Worm (Caenorhabditis elegans) whole organism, L4 larva: Measurements from ENCODE around the gene dars-2.
A peak's percentile ranks its signal among the peaks of the same experiment; 100 is the strongest.

ENCODE experiments used
- D1046.2 ChIP-seq: fragments of 200-800 bp; sonication (Bioruptor generic); IDR thresholded peaks from 2 replicates; pipeline ENCODE4 v1.3.6; 2022; ENCODE audit warnings: missing genetic modification characterization, missing compliant biosample characterization
- F26F4.8 ChIP-seq: fragments of 200-800 bp; sonication (Bioruptor generic); conservative IDR thresholded peaks from 2 replicates; pipeline ENCODE4 v1.3.6; 2022; ENCODE audit warnings: missing genetic modification characterization, missing compliant biosample characterization
- F37D6.2 ChIP-seq: sonication (generic microtip); optimal IDR thresholded peaks from 2 replicates; lab custom pipeline; 2016; ENCODE audit warnings: mild to moderate bottlenecking, missing genetic modification characterization, missing compliant biosample characterization
- F44E2.7 ChIP-seq: fragments of 200-800 bp; sonication (Bioruptor generic); IDR thresholded peaks from 2 replicates; pipeline ENCODE4 v2.1.2; 2022; ENCODE audit warnings: missing genetic modification characterization, missing compliant biosample characterization
- R02D3.7 ChIP-seq: fragments of 150-350 bp; sonication (generic microtip); optimal IDR thresholded peaks from 3 replicates; lab custom pipeline; 2014; ENCODE audit warnings: missing biosample characterization, missing genetic modification characterization
- T20F7.1 ChIP-seq: fragments of 200-800 bp; sonication (Bioruptor generic); optimal IDR thresholded peaks from 2 replicates; lab custom pipeline; 2018; ENCODE audit warnings: mild to moderate bottlenecking, missing genetic modification characterization, missing compliant biosample characterization
- T26A8.4 ChIP-seq: fragments of 200-800 bp; sonication (Bioruptor generic); IDR thresholded peaks from 2 replicates; pipeline ENCODE4 v1.3.6; 2022; ENCODE audit warnings: missing genetic modification characterization, missing compliant biosample characterization
- Y105C5A.15 ChIP-seq: fragments of 200-800 bp; sonication (Bioruptor generic); IDR thresholded peaks from 2 replicates; pipeline ENCODE4 v1.3.6; 2022; ENCODE audit warnings: missing genetic modification characterization, missing compliant biosample characterization
- Y75B8A.6 ChIP-seq: fragments of 200-800 bp; sonication (Bioruptor generic); IDR thresholded peaks from 2 replicates; pipeline ENCODE4 v1.3.6; 2022; ENCODE audit warnings: missing genetic modification reagents, missing genetic modification characterization, missing compliant biosample characterization
- ZK546.5 ChIP-seq, 2 experiments: sonication (generic microtip); optimal IDR thresholded peaks; 2 replicates each; lab custom pipeline; 2017; ENCODE audit warnings: missing biosample characterization in 2 of 2, missing genetic modification characterization in 2 of 2
- aha-1 ChIP-seq: fragments of 150-350 bp; peaks from one replicate; lab custom pipeline; 2014; ENCODE audit warnings: missing biosample characterization, missing genetic modification characterization
- attf-4 ChIP-seq: sonication (generic microtip); optimal IDR thresholded peaks from 3 replicates; lab custom pipeline; 2017; ENCODE audit warnings: missing biosample characterization, missing genetic modification characterization
- ceh-32 ChIP-seq: sonication (generic microtip); optimal IDR thresholded peaks from 2 replicates; lab custom pipeline; 2016; ENCODE audit warnings: mild to moderate bottlenecking, missing genetic modification characterization, missing compliant biosample characterization; ENCODE audit not compliant: poor library complexity
- ceh-44 ChIP-seq: fragments of 200-800 bp; sonication (Bioruptor generic); IDR thresholded peaks from 2 replicates; pipeline ENCODE4 v1.3.6; 2022; ENCODE audit warnings: missing genetic modification reagents, missing genetic modification characterization, missing compliant biosample characterization
- ceh-82 ChIP-seq: sonication (generic microtip); optimal IDR thresholded peaks from 2 replicates; lab custom pipeline; 2017; ENCODE audit warnings: missing biosample characterization, missing genetic modification characterization
- ctbp-1 ChIP-seq: fragments of 200-800 bp; sonication (Bioruptor generic); IDR thresholded peaks from 2 replicates; pipeline ENCODE4 v1.3.6; 2022; ENCODE audit warnings: missing genetic modification reagents, missing genetic modification characterization, missing compliant biosample characterization
- daf-12 ChIP-seq: fragments of 150-350 bp; optimal IDR thresholded peaks from 2 replicates; lab custom pipeline; 2014; ENCODE audit warnings: missing biosample characterization, missing genetic modification reagents, missing genetic modification characterization
- daf-19 ChIP-seq: fragments of 200-800 bp; sonication (Bioruptor generic); conservative IDR thresholded peaks from 2 replicates; pipeline ENCODE4 v1.3.6; 2022; ENCODE audit warnings: missing genetic modification characterization, missing compliant biosample characterization
- daf-8 ChIP-seq: fragments of 200-800 bp; sonication (Bioruptor generic); IDR thresholded peaks from 2 replicates; pipeline ENCODE4 v1.3.6; 2022; ENCODE audit warnings: missing genetic modification characterization, missing compliant biosample characterization
- dmd-6 ChIP-seq: fragments of 200-800 bp; sonication (Bioruptor generic); IDR thresholded peaks from 2 replicates; pipeline ENCODE4 v1.3.6; 2022; ENCODE audit warnings: missing genetic modification reagents, missing genetic modification characterization, missing compliant biosample characterization
- dmd-8 ChIP-seq: fragments of 200-800 bp; sonication (Bioruptor generic); IDR thresholded peaks from 2 replicates; pipeline ENCODE4 v1.3.6; 2022; ENCODE audit warnings: missing genetic modification characterization, missing compliant biosample characterization
- dmd-9 ChIP-seq: fragments of 200-800 bp; sonication (Bioruptor generic); IDR thresholded peaks from 2 replicates; pipeline ENCODE4 v1.3.6; 2022; ENCODE audit warnings: missing genetic modification reagents, missing genetic modification characterization, missing compliant biosample characterization
- dve-1 ChIP-seq: sonication (generic microtip); optimal IDR thresholded peaks from 2 replicates; lab custom pipeline; 2017; ENCODE audit warnings: antibody characterized with exemption, mild to moderate bottlenecking, missing genetic modification characterization, missing compliant biosample characterization; ENCODE audit not compliant: insufficient read depth
- fkh-10 ChIP-seq: fragments of 150-350 bp; optimal IDR thresholded peaks from 2 replicates; lab custom pipeline; 2014; ENCODE audit warnings: missing biosample characterization, missing genetic modification reagents, missing genetic modification characterization
- hlh-11 ChIP-seq: fragments of 200-800 bp; sonication (Bioruptor generic); optimal IDR thresholded peaks from 2 replicates; lab custom pipeline; 2018; ENCODE audit warnings: mild to moderate bottlenecking, missing genetic modification characterization, missing compliant biosample characterization
- hlh-30 ChIP-seq: sonication (generic microtip); optimal IDR thresholded peaks from 2 replicates; lab custom pipeline; 2017; ENCODE audit warnings: antibody characterized with exemption, mild to moderate bottlenecking, missing genetic modification characterization, missing compliant biosample characterization; ENCODE audit not compliant: insufficient read depth
- lim-7 ChIP-seq: fragments of 200-800 bp; sonication (Bioruptor generic); IDR thresholded peaks from 2 replicates; pipeline ENCODE4 v1.3.6; 2022; ENCODE audit warnings: missing genetic modification characterization, missing compliant biosample characterization
- lin-15B ChIP-seq: fragments of 150-350 bp; sonication (generic microtip); optimal IDR thresholded peaks from 3 replicates; lab custom pipeline; 2014; ENCODE audit warnings: missing biosample characterization, missing genetic modification characterization
- lin-38 ChIP-seq: fragments of 200-800 bp; sonication (Bioruptor generic); IDR thresholded peaks from 2 replicates; pipeline ENCODE4 v1.3.6; 2022; ENCODE audit warnings: missing genetic modification reagents, missing genetic modification characterization, missing compliant biosample characterization
- lsy-2 ChIP-seq, 2 experiments: fragments of 150-350 bp in 1 of 2; sonication (generic microtip) in 1 of 2; optimal IDR thresholded peaks; 2 replicates each; lab custom pipeline; 2014 to 2017; ENCODE audit warnings: missing biosample characterization in 2 of 2, missing genetic modification characterization in 2 of 2
- mdl-1 ChIP-seq, 2 experiments: fragments of 150-350 bp in 1 of 2; sonication (generic microtip) in 1 of 2; optimal IDR thresholded peaks; 2 replicates each; lab custom pipeline; 2014 to 2017; ENCODE audit warnings: missing biosample characterization in 2 of 2, missing genetic modification characterization in 2 of 2
- mes-2 ChIP-seq: sonication (generic microtip); optimal IDR thresholded peaks from 2 replicates; lab custom pipeline; 2016; ENCODE audit warnings: missing genotype, mild to moderate bottlenecking, missing genetic modification characterization, missing compliant biosample characterization; ENCODE audit not compliant: poor library complexity, severe bottlenecking
- nhr-10 ChIP-seq: fragments of 150-350 bp; optimal IDR thresholded peaks from 2 replicates; lab custom pipeline; 2014; ENCODE audit warnings: missing biosample characterization, missing genetic modification characterization
- nhr-111 ChIP-seq: fragments of 200-800 bp; sonication (Bioruptor generic); optimal IDR thresholded peaks from 2 replicates; lab custom pipeline; 2018; ENCODE audit warnings: mild to moderate bottlenecking, missing genetic modification characterization, missing compliant biosample characterization
- nhr-25 ChIP-seq: sonication (generic microtip); optimal IDR thresholded peaks from 2 replicates; lab custom pipeline; 2017; ENCODE audit warnings: missing genetic modification characterization, mild to moderate bottlenecking, missing compliant biosample characterization, antibody characterized with exemption, moderate library complexity, borderline replicate concordance; ENCODE audit not compliant: insufficient read depth
- nhr-28 ChIP-seq: fragments of 150-350 bp; optimal IDR thresholded peaks from 2 replicates; lab custom pipeline; 2014; ENCODE audit warnings: missing biosample characterization, missing genetic modification characterization
- nhr-42 ChIP-seq: fragments of 200-800 bp; sonication (Bioruptor generic); IDR thresholded peaks from 2 replicates; pipeline ENCODE4 v1.3.6; 2022; ENCODE audit warnings: missing genetic modification characterization, missing compliant biosample characterization
- nhr-77 ChIP-seq: fragments of 150-350 bp; optimal IDR thresholded peaks from 2 replicates; lab custom pipeline; 2014; ENCODE audit warnings: missing biosample characterization, missing genetic modification characterization
- php-3 ChIP-seq: fragments of 200-800 bp; sonication (Bioruptor generic); IDR thresholded peaks from 2 replicates; pipeline ENCODE4 v1.3.6; 2022; ENCODE audit warnings: missing genetic modification reagents, missing genetic modification characterization, missing compliant biosample characterization
- pqm-1 ChIP-seq: sonication (generic microtip); optimal IDR thresholded peaks from 2 replicates; lab custom pipeline; 2017; ENCODE audit warnings: missing biosample characterization, missing genetic modification characterization
- sdz-12 ChIP-seq: fragments of 200-800 bp; sonication (Bioruptor generic); optimal IDR thresholded peaks from 2 replicates; lab custom pipeline; 2018; ENCODE audit warnings: mild to moderate bottlenecking, missing genetic modification characterization, missing compliant biosample characterization
- snpc-4 ChIP-seq: fragments of 150-350 bp; optimal IDR thresholded peaks from 2 replicates; lab custom pipeline; 2014; ENCODE audit warnings: missing biosample characterization, missing genetic modification characterization
- unc-130 ChIP-seq: sonication (generic microtip); optimal IDR thresholded peaks from 2 replicates; lab custom pipeline; 2016; ENCODE audit warnings: missing genetic modification reagents, missing genetic modification characterization, missing compliant biosample characterization
- unc-62 ChIP-seq, 3 experiments: fragments of 150-350 bp in 1 of 3; sonication (generic microtip); optimal IDR thresholded peaks in 2 of 3; peaks in 1 of 3; 1 replicate in 1 of 3; 2 replicates in 2 of 3; lab custom pipeline; 2014 to 2017; ENCODE audit warnings: missing biosample characterization in 3 of 3, missing genetic modification characterization in 3 of 3, missing genetic modification reagents in 3 of 3, missing genotype in 1 of 3
- zfp-3 ChIP-seq: fragments of 200-800 bp; sonication (Bioruptor generic); conservative IDR thresholded peaks from 2 replicates; pipeline ENCODE4 v1.3.6; 2022; ENCODE audit warnings: missing genetic modification reagents, missing genetic modification characterization, missing compliant biosample characterization

The dars-2 gene

ce11 chrV:12004501-12004940, 44.0 kb upstream of the dars-2 start (continued):
- TF ChIP-seq fkh-10 (GFP tag; lab: Kevin White, UChicago) (no peak), lin-38 (GFP tag; lab: Robert Waterston, UW) (peak; percentile 58), attf-4 (tag; lab: Kevin White, UChicago) (peak; percentile 66), lim-7 (GFP tag; lab: Robert Waterston, UW) (0 out of 2 replicates have a peak, but pooled peaks have one; percentile 17), Y75B8A.6 (GFP tag; lab: Robert Waterston, UW) (peak; percentile 88), nhr-77 (peak; percentile 96), mdl-1 (tag; optimal IDR thresholded peaks at IDR 0.05; lab: Kevin White, UChicago) (peak in 1 of 2 experiments; percentile 7), dve-1 (peak; percentile 39), zfp-3 (GFP tag; lab: Robert Waterston, UW) (peak; percentile 99), aha-1 (tag; lab: Kevin White, UChicago) (peak; percentile 32), lsy-2 (tag; optimal IDR thresholded peaks at IDR 0.05; lab: Kevin White, UChicago) (peak in 1 of 2 experiments; percentile 16), T26A8.4 (GFP tag; lab: Robert Waterston, UW) (peak; percentile 69; the same call in 1 of the 2 replicates), Y105C5A.15 (GFP tag; lab: Robert Waterston, UW) (peak; percentile 85), unc-62 (GFP tag; optimal IDR thresholded peaks at IDR 0.05 in 1 of 2; lab: Kevin White, UChicago) (peak in 1 of 2 experiments; percentile 91), unc-62 (tag; optimal IDR thresholded peaks at IDR 0.05; lab: Kevin White, UChicago) (no peak), nhr-42 (GFP tag; lab: Robert Waterston, UW) (no peak), php-3 (GFP tag; lab: Robert Waterston, UW) (0 out of 2 replicates have a peak, but pooled peaks have one; percentile 17)
- TF ChIP-seq, all 104 proteins: peak for 24

ce11 chrV:12006495-12006894, 42.0 kb upstream of the dars-2 start, which contains the start of gene F57F5.3:
Gene F57F5.3 (minus strand): TSS chrV:12006595.
- TF ChIP-seq nhr-42 (GFP tag; lab: Robert Waterston, UW), result no peak
- TF ChIP-seq dmd-8 (GFP tag; lab: Robert Waterston, UW), result no peak
- TF ChIP-seq zfp-3 (GFP tag; lab: Robert Waterston, UW), result no peak
- TF ChIP-seq sdz-12 (GFP tag; lab: Kevin White, UChicago), result no peak
- TF ChIP-seq F26F4.8, result no peak
- TF ChIP-seq nhr-111, result no peak
- TF ChIP-seq daf-8 (GFP tag; lab: Robert Waterston, UW), result no peak
- no peak for TF ChIP-seq daf-19
- no peak for TF ChIP-seq ctbp-1 (GFP tag; lab: Robert Waterston, UW)
- TF ChIP-seq F37D6.2, result no peak
- TF ChIP-seq ceh-32 (tag; lab: Kevin White, UChicago), result no peak
- TF ChIP-seq R02D3.7 (tag; lab: Kevin White, UChicago), result no peak
- TF ChIP-seq dve-1, result no peak

- TF ChIP-seq snpc-4 (tag; lab: Kevin White, UChicago) (no peak), daf-12 (tag; lab: Kevin White, UChicago) (no peak), nhr-28 (peak; percentile 61), hlh-30 (tag; lab: Kevin White, UChicago) (peak; percentile 5), unc-62 (GFP tag; optimal IDR thresholded peaks at IDR 0.05 in 1 of 2; lab: Kevin White, UChicago) (peak in 1 of 2 experiments; percentile 76), unc-62 (tag; optimal IDR thresholded peaks at IDR 0.05; lab: Kevin White, UChicago) (no peak)
These were observed 36.9 kb upstream of the dars-2 start for ce11 chrV:12011686-12012085.

DNA sequence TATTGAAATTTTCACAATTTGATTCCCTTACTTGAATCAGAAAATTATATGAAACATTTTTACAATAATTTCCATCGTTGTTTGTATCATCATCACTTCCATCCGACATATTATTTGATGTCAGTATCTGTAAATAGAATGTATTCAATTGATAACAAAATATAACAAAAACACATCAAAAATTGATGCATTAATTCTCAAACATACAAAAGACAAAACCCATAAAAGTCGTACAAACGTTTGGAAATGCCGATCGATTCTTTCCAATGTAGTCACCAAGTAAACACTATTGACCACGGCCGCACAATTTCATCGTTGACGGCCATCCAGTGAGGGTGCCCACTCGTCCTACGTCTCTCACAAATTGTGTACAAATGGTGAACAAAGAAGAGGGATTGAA, 35.2 kb upstream of the dars-2 start, which contains the start of gene add-2:
Gene add-2, minus strand, starts transcription at position 109 of the 400 bp plus-strand sequence.
- TF ChIP-seq dmd-6 (GFP tag; lab: Robert Waterston, UW) (peak; percentile 34; the same call in 1 of the 2 replicates), pqm-1 (tag; lab: Kevin White, UChicago) (peak; percentile 14), ZK546.5 (tag; optimal IDR thresholded peaks at IDR 0.05; lab: Kevin White, UChicago) (no peak), nhr-10 (no peak), T20F7.1 (GFP tag; lab: Kevin White, UChicago) (no peak), dve-1 (peak; percentile 43), lin-15B (no peak), nhr-42 (GFP tag; lab: Robert Waterston, UW) (no peak), dmd-9 (GFP tag; lab: Robert Waterston, UW) (no peak), daf-19 (no peak), unc-130 (GFP tag; lab: Kevin White, UChicago) (no peak), ceh-44 (no peak), hlh-30 (tag; lab: Kevin White, UChicago) (no peak), mes-2 (no peak), nhr-25 (tag; lab: Kevin White, UChicago) (no peak), F44E2.7 (GFP tag; lab: Robert Waterston, UW) (no peak), hlh-11 (peak; percentile 29), D1046.2 (GFP tag; lab: Robert Waterston, UW) (no peak), ceh-82 (tag; lab: Kevin White, UChicago) (no peak)
